Fruit fly (Drosophila melanogaster) whole organism, embryonic: ENCODE results near the gene gw.

Source experiments
- Aef1 ChIP-seq: fragments of 200-800 bp; sonication (Bioruptor generic); IDR thresholded peaks from 3 replicates; pipeline ENCODE4 v1.3.6; 2022; ENCODE audit warnings: missing biosample characterization, missing genetic modification characterization
- Antp ChIP-seq: fragments of 200-800 bp; sonication (Bioruptor generic); optimal IDR thresholded peaks from 3 replicates; lab custom pipeline; 2016; ENCODE audit warnings: missing biosample characterization, missing genetic modification characterization
- Atf-2 ChIP-seq: fragments of 200-800 bp; sonication (Bioruptor generic); optimal IDR thresholded peaks from 2 replicates; lab custom pipeline; 2016; ENCODE audit warnings: missing biosample characterization, missing genetic modification characterization
- BEAF-32 ChIP-seq: fragments of 200-800 bp; sonication (Bioruptor generic); optimal IDR thresholded peaks from 3 replicates; lab custom pipeline; 2017; ENCODE audit warnings: missing biosample characterization, missing genetic modification characterization, mild to moderate bottlenecking, moderate library complexity, missing genetic modification reagents
- CG10147 ChIP-seq: fragments of 200-800 bp; sonication (Bioruptor generic); optimal IDR thresholded peaks from 2 replicates; lab custom pipeline; 2019; ENCODE audit warnings: missing biosample characterization, mild to moderate bottlenecking, missing genetic modification characterization, moderate library complexity
- CG11085 ChIP-seq: fragments of 200-800 bp; sonication (Bioruptor generic); IDR thresholded peaks from 2 replicates; pipeline ENCODE4 v1.3.6; 2022; ENCODE audit warnings: missing biosample characterization, missing genetic modification characterization
- CG12391 ChIP-seq: fragments of 200-800 bp; sonication (Bioruptor generic); optimal IDR thresholded peaks from 3 replicates; lab custom pipeline; 2018; ENCODE audit warnings: missing biosample characterization, mild to moderate bottlenecking, missing genetic modification characterization, moderate library complexity
- CG13287 ChIP-seq: fragments of 200-800 bp; sonication (Bioruptor generic); IDR thresholded peaks from 2 replicates; pipeline ENCODE4 v1.3.6; 2022; ENCODE audit warnings: missing biosample characterization, missing genetic modification characterization; ENCODE audit not compliant: partially characterized antibody
- CG17328 ChIP-seq: fragments of 200-800 bp; sonication (Bioruptor generic); IDR thresholded peaks from 2 replicates; pipeline ENCODE4 v1.3.6; 2022; ENCODE audit warnings: missing biosample characterization, missing genetic modification characterization
- CG18011 ChIP-seq: fragments of 200-800 bp; sonication (Bioruptor generic); optimal IDR thresholded peaks from 2 replicates; lab custom pipeline; 2017; ENCODE audit warnings: missing biosample characterization, missing genetic modification characterization, mild to moderate bottlenecking, moderate library complexity, missing genotype
- CG2202 ChIP-seq: fragments of 200-800 bp; sonication (Bioruptor generic); optimal IDR thresholded peaks from 2 replicates; lab custom pipeline; 2018; ENCODE audit warnings: missing biosample characterization, mild to moderate bottlenecking, missing genetic modification characterization
- CG30403 ChIP-seq: fragments of 200-800 bp; sonication (Bioruptor generic); optimal IDR thresholded peaks from 3 replicates; lab custom pipeline; 2016; ENCODE audit warnings: missing biosample characterization, missing genetic modification characterization
- CG34224 ChIP-seq: fragments of 200-800 bp; sonication (Bioruptor generic); IDR thresholded peaks from 3 replicates; pipeline ENCODE4 v1.3.6; 2022; ENCODE audit warnings: missing biosample characterization, missing genetic modification characterization; ENCODE audit not compliant: partially characterized antibody
- CG3838 ChIP-seq: fragments of 200-800 bp; sonication (Bioruptor generic); optimal IDR thresholded peaks from 3 replicates; lab custom pipeline; 2016; ENCODE audit warnings: missing biosample characterization, missing genetic modification characterization
- CG3995 ChIP-seq: fragments of 200-800 bp; sonication (Bioruptor generic); optimal IDR thresholded peaks from 3 replicates; lab custom pipeline; 2016; ENCODE audit warnings: missing biosample characterization, missing genetic modification characterization
- CG4282 ChIP-seq: fragments of 200-800 bp; sonication (Bioruptor generic); optimal IDR thresholded peaks from 2 replicates; lab custom pipeline; 2016; ENCODE audit warnings: missing biosample characterization, missing genetic modification characterization
- CG4424 ChIP-seq: fragments of 200-800 bp; sonication (Bioruptor generic); optimal IDR thresholded peaks from 3 replicates; lab custom pipeline; 2016; ENCODE audit warnings: missing biosample characterization, missing genetic modification characterization
- CG7271 ChIP-seq: fragments of 200-800 bp; sonication (Bioruptor generic); optimal IDR thresholded peaks from 2 replicates; lab custom pipeline; 2018; ENCODE audit warnings: missing biosample characterization, mild to moderate bottlenecking, missing genetic modification characterization, moderate library complexity
- CG7357 ChIP-seq: fragments of 200-800 bp; sonication (Bioruptor generic); IDR thresholded peaks from 3 replicates; pipeline ENCODE4 v1.3.6; 2022; ENCODE audit warnings: missing biosample characterization, missing genetic modification characterization
- CG7786 ChIP-seq: fragments of 200-800 bp; sonication (Bioruptor generic); optimal IDR thresholded peaks from 2 replicates; lab custom pipeline; 2016; ENCODE audit warnings: missing biosample characterization, missing genetic modification characterization
- CkIIα-i1 ChIP-seq: fragments of 200-800 bp; sonication (Bioruptor generic); IDR thresholded peaks from 2 replicates; pipeline ENCODE4 v1.3.6; 2022; ENCODE audit warnings: missing biosample characterization, missing genetic modification characterization
- Dll ChIP-seq: fragments of 200-800 bp; sonication (Bioruptor generic); IDR thresholded peaks from 4 replicates; pipeline ENCODE4 v1.3.6; 2022; ENCODE audit warnings: missing biosample characterization, missing genetic modification characterization; ENCODE audit not compliant: partially characterized antibody
- Dref ChIP-seq: fragments of 200-800 bp; sonication (Bioruptor generic); IDR thresholded peaks from 2 replicates; pipeline ENCODE4 v1.3.6; 2022; ENCODE audit warnings: missing biosample characterization, missing genetic modification characterization
- Drgx ChIP-seq: fragments of 200-800 bp; sonication (Bioruptor generic); IDR thresholded peaks from 2 replicates; pipeline ENCODE4 v1.3.6; 2022; ENCODE audit warnings: missing biosample characterization, missing genetic modification characterization
- HmgZ ChIP-seq: fragments of 200-800 bp; sonication (Bioruptor generic); optimal IDR thresholded peaks from 2 replicates; lab custom pipeline; 2018; ENCODE audit warnings: missing biosample characterization, mild to moderate bottlenecking, missing genetic modification characterization
- Hr51 ChIP-seq, 2 experiments: fragments of 200-800 bp; sonication (Bioruptor generic); optimal IDR thresholded peaks; 2 replicates in 1 of 2; 3 replicates in 1 of 2; lab custom pipeline; 2016 to 2018; ENCODE audit warnings: missing biosample characterization in 2 of 2, missing genetic modification characterization in 2 of 2, mild to moderate bottlenecking in 1 of 2, moderate library complexity in 1 of 2
- Myb ChIP-seq: fragments of 200-800 bp; sonication (Bioruptor generic); optimal IDR thresholded peaks from 2 replicates; lab custom pipeline; 2016; ENCODE audit warnings: missing biosample characterization, missing genetic modification characterization
- NC2α ChIP-seq: fragments of 200-800 bp; sonication (Bioruptor generic); optimal IDR thresholded peaks from 2 replicates; lab custom pipeline; 2016; ENCODE audit warnings: missing biosample characterization, missing genetic modification characterization
- Sox102F ChIP-seq: fragments of 200-800 bp; sonication (Bioruptor generic); optimal IDR thresholded peaks from 2 replicates; lab custom pipeline; 2018; ENCODE audit warnings: missing biosample characterization, mild to moderate bottlenecking, missing genetic modification characterization, moderate library complexity
- Taf1 ChIP-seq: fragments of 200-800 bp; sonication (Bioruptor generic); IDR thresholded peaks from 2 replicates; pipeline ENCODE4 v1.3.6; 2022; ENCODE audit warnings: missing biosample characterization, missing genetic modification characterization
- ap ChIP-seq: fragments of 200-800 bp; sonication (Bioruptor generic); IDR thresholded peaks from 2 replicates; pipeline ENCODE4 v1.3.6; 2022; ENCODE audit warnings: missing biosample characterization, missing genetic modification characterization
- az2 ChIP-seq: fragments of 200-800 bp; sonication (Bioruptor generic); optimal IDR thresholded peaks from 3 replicates; lab custom pipeline; 2016; ENCODE audit warnings: missing biosample characterization, missing genetic modification characterization
- eyg ChIP-seq: fragments of 200-800 bp; sonication (Bioruptor generic); optimal IDR thresholded peaks from 3 replicates; lab custom pipeline; 2016; ENCODE audit warnings: missing biosample characterization, missing genetic modification characterization
- gfzf ChIP-seq: fragments of 200-800 bp; sonication (Bioruptor generic); optimal IDR thresholded peaks from 2 replicates; lab custom pipeline; 2016; ENCODE audit warnings: missing biosample characterization, mild to moderate bottlenecking, missing genetic modification characterization, moderate library complexity
- gsb-n ChIP-seq: fragments of 200-800 bp; sonication (Bioruptor generic); optimal IDR thresholded peaks from 3 replicates; lab custom pipeline; 2018; ENCODE audit warnings: missing biosample characterization, mild to moderate bottlenecking, missing genetic modification characterization
- hb ChIP-seq: fragments of 200-800 bp; sonication (Bioruptor generic); IDR thresholded peaks from 3 replicates; pipeline ENCODE4 v1.3.6; 2022; ENCODE audit warnings: missing biosample characterization, missing genetic modification characterization; ENCODE audit not compliant: partially characterized antibody
- mld ChIP-seq: fragments of 200-800 bp; sonication (Bioruptor generic); IDR thresholded peaks from 3 replicates; pipeline ENCODE4 v1.3.6; 2022; ENCODE audit warnings: missing biosample characterization, missing genetic modification characterization; ENCODE audit not compliant: partially characterized antibody
- onecut ChIP-seq: fragments of 200-800 bp; sonication (Bioruptor generic); IDR thresholded peaks from 2 replicates; pipeline ENCODE4 v1.3.6; 2022; ENCODE audit warnings: missing biosample characterization, missing genetic modification characterization
- pzg ChIP-seq: fragments of 200-800 bp; sonication (Bioruptor generic); optimal IDR thresholded peaks from 3 replicates; lab custom pipeline; 2018; ENCODE audit warnings: missing biosample characterization, mild to moderate bottlenecking, missing genetic modification characterization, moderate library complexity
- salm ChIP-seq: fragments of 200-800 bp; sonication (Bioruptor generic); optimal IDR thresholded peaks from 2 replicates; lab custom pipeline; 2018; ENCODE audit warnings: missing biosample characterization, mild to moderate bottlenecking, missing genetic modification characterization
- slbo ChIP-seq: fragments of 200-800 bp; sonication (Bioruptor generic); IDR thresholded peaks from 2 replicates; pipeline ENCODE4 v1.3.6; 2022; ENCODE audit warnings: missing biosample characterization, missing genetic modification characterization
- stc ChIP-seq: fragments of 200-800 bp; sonication (Bioruptor generic); IDR thresholded peaks from 2 replicates; pipeline ENCODE4 v1.3.6; 2022; ENCODE audit warnings: missing biosample characterization, missing genetic modification characterization
- stwl ChIP-seq: fragments of 200-800 bp; sonication (Bioruptor generic); optimal IDR thresholded peaks from 3 replicates; lab custom pipeline; 2018; ENCODE audit warnings: missing biosample characterization, mild to moderate bottlenecking, missing genetic modification characterization, moderate library complexity
- tio ChIP-seq: fragments of 200-800 bp; sonication (Bioruptor generic); optimal IDR thresholded peaks from 2 replicates; lab custom pipeline; 2017; ENCODE audit warnings: missing biosample characterization, missing genetic modification characterization, inconsistent platforms
- twi ChIP-seq: fragments of 200-800 bp; optimal IDR thresholded peaks from 2 replicates; lab custom pipeline; 2019; ENCODE audit warnings: missing biosample characterization, mild to moderate bottlenecking, missing genetic modification characterization, moderate library complexity
- vfl ChIP-seq: fragments of 200-800 bp; sonication (Bioruptor generic); optimal IDR thresholded peaks from 2 replicates; lab custom pipeline; 2016; ENCODE audit warnings: missing biosample characterization, missing genetic modification characterization
- zen ChIP-seq: fragments of 200-800 bp; sonication (Bioruptor generic); optimal IDR thresholded peaks from 3 replicates; lab custom pipeline; 2018; ENCODE audit warnings: missing biosample characterization, mild to moderate bottlenecking, missing genetic modification characterization, moderate library complexity

The gw gene

dm6 chr4:659884-660846 lies at the start of gene gw (continued):
- TF ChIP-seq CG3995: peak; percentile 49
- no peak for TF ChIP-seq CG4282 (GFP tag; lab: Kevin White, UChicago)
- TF ChIP-seq onecut (GFP tag; lab: Robert Waterston, UW): peak; percentile 59
- TF ChIP-seq Antp: peak; percentile 76
- TF ChIP-seq CG12391: no peak
- TF ChIP-seq CG4424 (GFP tag; lab: Kevin White, UChicago): peak; percentile 84
- peak in 1 of 2 experiments; percentile 71 for TF ChIP-seq Hr51 (GFP tag; optimal IDR thresholded peaks at IDR 0.05; lab: Kevin White, UChicago)
- peak; percentile 65 for TF ChIP-seq vfl (GFP tag; lab: Kevin White, UChicago)
- TF ChIP-seq CG7357: peak; percentile 97
- TF ChIP-seq Dref (GFP tag; lab: Robert Waterston, UW): peak; percentile 85
- TF ChIP-seq CG17328 (GFP tag; lab: Robert Waterston, UW): peak; percentile 72
- TF ChIP-seq hb (GFP tag; lab: Robert Waterston, UW): peak; percentile 53; the same call in 1 of the 3 replicates
- peak; percentile 85 for TF ChIP-seq BEAF-32 (GFP tag; lab: Kevin White, UChicago)
- TF ChIP-seq CG7786 (GFP tag; lab: Kevin White, UChicago): peak; percentile 75
- peak; percentile 80 for TF ChIP-seq CG30403
- TF ChIP-seq slbo (GFP tag; lab: Robert Waterston, UW): no peak
- TF ChIP-seq gfzf: peak; percentile 42
- TF ChIP-seq Dll (GFP tag; lab: Robert Waterston, UW): peak; percentile 35; the same call in 1 of the 4 replicates
- peak; percentile 53; the same call in 1 of the 3 replicates for TF ChIP-seq mld
- peak; percentile 86 for TF ChIP-seq pzg (GFP tag; lab: Kevin White, UChicago)
- TF ChIP-seq Myb (GFP tag; lab: Kevin White, UChicago): peak; percentile 34
- no peak for TF ChIP-seq gsb-n
- TF ChIP-seq CkIIα-i1 (GFP tag; lab: Robert Waterston, UW): no peak
- TF ChIP-seq CG2202: peak; percentile 64
- peak; percentile 65 for TF ChIP-seq zen (tag; lab: Kevin White, UChicago)
- TF ChIP-seq CG10147: peak; percentile 70
- no peak for TF ChIP-seq Drgx (GFP tag; lab: Robert Waterston, UW)
- TF ChIP-seq stc (GFP tag; lab: Robert Waterston, UW): peak; percentile 80; the same call in 1 of the 2 replicates
- no peak for TF ChIP-seq salm (tag; lab: Kevin White, UChicago)
- TF ChIP-seq az2: peak; percentile 73
- no peak for TF ChIP-seq ap (GFP tag; lab: Robert Waterston, UW)
- peak; percentile 72 for TF ChIP-seq Atf-2 (GFP tag; lab: Kevin White, UChicago)
- TF ChIP-seq CG13287 (GFP tag; lab: Robert Waterston, UW): peak; percentile 27; the same call in 1 of the 2 replicates
- peak; percentile 56 for TF ChIP-seq twi (tag; lab: Kevin White, UChicago)
- peak; percentile 18 for TF ChIP-seq stwl (tag; lab: Kevin White, UChicago)
- TF ChIP-seq eyg (GFP tag; lab: Kevin White, UChicago): peak; percentile 75
- TF ChIP-seq Aef1 (GFP tag; lab: Robert Waterston, UW): 0 out of 3 replicates have a peak, but pooled peaks have one; percentile 51
- peak; percentile 43; the same call in 1 of the 2 replicates for TF ChIP-seq Taf1 (GFP tag; lab: Robert Waterston, UW)
- TF ChIP-seq CG7271 (tag; lab: Kevin White, UChicago): peak; percentile 67
- peak; percentile 20; the same call in 1 of the 3 replicates for TF ChIP-seq CG34224 (GFP tag; lab: Robert Waterston, UW)
- TF ChIP-seq CG18011 (GFP tag; lab: Kevin White, UChicago): peak; percentile 73
- TF ChIP-seq Sox102F (GFP tag; lab: Kevin White, UChicago): no peak
- peak; percentile 74 for TF ChIP-seq tio (GFP tag; lab: Kevin White, UChicago)
- peak; percentile 84 for TF ChIP-seq HmgZ
- no peak for TF ChIP-seq CG11085
- no peak for TF ChIP-seq CG3838 (GFP tag; lab: Kevin White, UChicago)
- TF ChIP-seq NC2α (GFP tag; lab: Kevin White, UChicago): peak; percentile 16
